Worm (Caenorhabditis elegans) whole organism, L2 larva: ENCODE results near the gene tag-267.

Experiments used
- C34F6.9 ChIP-seq: fragments of 150-350 bp; optimal IDR thresholded peaks from 2 replicates; lab custom pipeline; 2014; ENCODE audit warnings: missing biosample characterization, missing genetic modification characterization
- F13H6.1 ChIP-seq: sonication (generic microtip); optimal IDR thresholded peaks from 2 replicates; lab custom pipeline; 2016; ENCODE audit warnings: missing genetic modification characterization, missing compliant biosample characterization
- Y55F3AM.14 ChIP-seq: fragments of 200-800 bp; sonication (Bioruptor generic); optimal IDR thresholded peaks from 2 replicates; lab custom pipeline; 2018; ENCODE audit warnings: mild to moderate bottlenecking, missing genetic modification characterization, missing compliant biosample characterization
- alr-1 ChIP-seq: fragments of 150-350 bp; optimal IDR thresholded peaks from 2 replicates; lab custom pipeline; 2014; ENCODE audit warnings: missing biosample characterization, missing genetic modification characterization
- aly-2 ChIP-seq: fragments of 150-350 bp; optimal IDR thresholded peaks from 2 replicates; lab custom pipeline; 2014; ENCODE audit warnings: missing biosample characterization, missing genetic modification characterization
- ama-1 ChIP-seq: fragments of 150-350 bp; optimal IDR thresholded peaks from 2 replicates; lab custom pipeline; 2018; ENCODE audit warnings: inconsistent platforms
- blmp-1 ChIP-seq: sonication (generic microtip); optimal IDR thresholded peaks from 2 replicates; lab custom pipeline; 2017; ENCODE audit warnings: missing genetic modification characterization, mild to moderate bottlenecking, missing compliant biosample characterization, antibody characterized with exemption, moderate library complexity; ENCODE audit not compliant: insufficient read depth
- ceh-16 ChIP-seq: fragments of 150-350 bp; optimal IDR thresholded peaks from 2 replicates; lab custom pipeline; 2014; ENCODE audit warnings: missing biosample characterization, missing genetic modification characterization
- ceh-82 ChIP-seq: fragments of 150-350 bp; optimal IDR thresholded peaks from 2 replicates; lab custom pipeline; 2014; ENCODE audit warnings: missing biosample characterization, missing genetic modification characterization
- crh-2 ChIP-seq: sonication (generic microtip); optimal IDR thresholded peaks from 2 replicates; lab custom pipeline; 2017; ENCODE audit warnings: missing biosample characterization, missing genetic modification characterization
- egl-27 ChIP-seq: sonication (generic microtip); optimal IDR thresholded peaks from 3 replicates; lab custom pipeline; 2017; ENCODE audit warnings: missing biosample characterization, missing genetic modification reagents, missing genetic modification characterization
- elt-3 ChIP-seq: sonication (generic microtip); optimal IDR thresholded peaks from 2 replicates; lab custom pipeline; 2017; ENCODE audit warnings: missing biosample characterization, missing genetic modification characterization
- gmeb-1 ChIP-seq: fragments of 150-350 bp; optimal IDR thresholded peaks from 2 replicates; lab custom pipeline; 2014; ENCODE audit warnings: missing biosample characterization, missing genetic modification characterization
- lin-11 ChIP-seq: fragments of 150-350 bp; sonication (generic microtip); optimal IDR thresholded peaks from 2 replicates; lab custom pipeline; 2014; ENCODE audit warnings: missing biosample characterization, missing genetic modification characterization, inconsistent platforms, mixed read lengths
- lin-39 ChIP-seq: fragments of 150-350 bp; optimal IDR thresholded peaks from 2 replicates; lab custom pipeline; 2014; ENCODE audit warnings: missing biosample characterization, missing genetic modification reagents, missing genetic modification characterization
- lsy-2 ChIP-seq, 2 experiments: fragments of 150-350 bp in 1 of 2; sonication (generic microtip) in 1 of 2; optimal IDR thresholded peaks; 2 replicates each; lab custom pipeline; 2014 to 2017; ENCODE audit warnings: missing biosample characterization in 2 of 2, missing genetic modification characterization in 2 of 2
- mab-5 ChIP-seq: fragments of 150-350 bp; optimal IDR thresholded peaks from 2 replicates; lab custom pipeline; 2014; ENCODE audit warnings: missing biosample characterization, missing genetic modification characterization
- mbf-1 ChIP-seq: sonication (generic microtip); optimal IDR thresholded peaks from 2 replicates; lab custom pipeline; 2017; ENCODE audit warnings: missing biosample characterization, missing genetic modification characterization
- mdl-1 ChIP-seq, 2 experiments: fragments of 150-350 bp in 1 of 2; sonication (generic microtip) in 1 of 2; optimal IDR thresholded peaks; 2 replicates each; lab custom pipeline; 2017; ENCODE audit warnings: missing biosample characterization in 2 of 2, missing genetic modification characterization in 2 of 2
- nhr-10 ChIP-seq: sonication (generic microtip); optimal IDR thresholded peaks from 2 replicates; lab custom pipeline; 2017; ENCODE audit warnings: missing biosample characterization, missing genetic modification characterization
- nhr-11 ChIP-seq: fragments of 150-350 bp; optimal IDR thresholded peaks from 2 replicates; lab custom pipeline; 2014; ENCODE audit warnings: missing biosample characterization, missing genetic modification characterization
- nhr-12 ChIP-seq: fragments of 150-350 bp; optimal IDR thresholded peaks from 2 replicates; lab custom pipeline; 2014; ENCODE audit warnings: missing biosample characterization, missing genetic modification characterization
- nhr-129 ChIP-seq: fragments of 150-350 bp; optimal IDR thresholded peaks from 2 replicates; lab custom pipeline; 2014; ENCODE audit warnings: missing biosample characterization, missing genetic modification characterization
- nhr-21 ChIP-seq: fragments of 150-350 bp; optimal IDR thresholded peaks from 2 replicates; lab custom pipeline; 2014; ENCODE audit warnings: missing biosample characterization, missing genetic modification characterization
- nhr-23 ChIP-seq: fragments of 150-350 bp; optimal IDR thresholded peaks from 2 replicates; lab custom pipeline; 2014; ENCODE audit warnings: missing biosample characterization, missing genetic modification reagents, missing genetic modification characterization
- nhr-25 ChIP-seq: fragments of 150-350 bp; sonication (generic microtip); optimal IDR thresholded peaks from 3 replicates; lab custom pipeline; 2014; ENCODE audit warnings: missing biosample characterization, missing genetic modification characterization
- nhr-6 ChIP-seq: fragments of 150-350 bp; optimal IDR thresholded peaks from 2 replicates; lab custom pipeline; 2014; ENCODE audit warnings: missing biosample characterization, missing genetic modification characterization
- nhr-77 ChIP-seq: fragments of 150-350 bp; optimal IDR thresholded peaks from 2 replicates; lab custom pipeline; 2014; ENCODE audit warnings: missing biosample characterization, missing genetic modification characterization
- peb-1 ChIP-seq: fragments of 150-350 bp; optimal IDR thresholded peaks from 2 replicates; lab custom pipeline; 2014; ENCODE audit warnings: missing biosample characterization, missing genetic modification characterization
- skn-1 ChIP-seq: sonication (generic microtip); optimal IDR thresholded peaks from 2 replicates; lab custom pipeline; 2017; ENCODE audit warnings: missing biosample characterization, missing genetic modification characterization
- sma-3 ChIP-seq: sonication (generic microtip); optimal IDR thresholded peaks from 2 replicates; lab custom pipeline; 2016; ENCODE audit warnings: missing genetic modification reagents, missing genetic modification characterization, missing compliant biosample characterization
- sma-9 ChIP-seq, 2 experiments: fragments of 150-350 bp in 1 of 2; sonication (generic microtip) in 1 of 2; optimal IDR thresholded peaks; 2 replicates each; lab custom pipeline; 2014 to 2016; ENCODE audit warnings: missing genetic modification characterization in 2 of 2, mild to moderate bottlenecking in 1 of 2, missing biosample characterization in 1 of 2, missing compliant biosample characterization in 1 of 2, missing genetic modification reagents in 1 of 2, moderate library complexity in 1 of 2
- unc-39 ChIP-seq: fragments of 150-350 bp; optimal IDR thresholded peaks from 2 replicates; lab custom pipeline; 2014; ENCODE audit warnings: missing biosample characterization, missing genetic modification characterization
- unc-55 ChIP-seq: fragments of 150-350 bp; sonication (generic microtip); optimal IDR thresholded peaks from 3 replicates; lab custom pipeline; 2014; ENCODE audit warnings: missing biosample characterization, missing genetic modification reagents, missing genetic modification characterization
- unc-62 ChIP-seq: fragments of 150-350 bp; optimal IDR thresholded peaks from 2 replicates; lab custom pipeline; 2014; ENCODE audit warnings: missing biosample characterization, missing genetic modification reagents, missing genetic modification characterization
- zag-1 ChIP-seq: fragments of 150-350 bp; optimal IDR thresholded peaks from 2 replicates; lab custom pipeline; 2014; ENCODE audit warnings: missing biosample characterization, missing genetic modification characterization
- ztf-1 ChIP-seq: fragments of 200-800 bp; sonication (Bioruptor generic); conservative IDR thresholded peaks from 2 replicates; pipeline ENCODE4 v1.3.6; 2022; ENCODE audit warnings: missing genetic modification characterization, missing compliant biosample characterization
- ztf-11 ChIP-seq: sonication (generic microtip); optimal IDR thresholded peaks from 2 replicates; lab custom pipeline; 2017; ENCODE audit warnings: missing biosample characterization, missing genetic modification characterization
- ztf-4 ChIP-seq: fragments of 150-350 bp; optimal IDR thresholded peaks from 2 replicates; lab custom pipeline; 2014; ENCODE audit warnings: missing biosample characterization, missing genetic modification characterization

The tag-267 gene

ce11 chrIII:626091-626490 lies 14.5 kb upstream of the tag-267 start:
- TF ChIP-seq C34F6.9 (tag; lab: Kevin White, UChicago), result no peak
- TF ChIP-seq ztf-1 (GFP tag; lab: Robert Waterston, UW), result no peak
- TF ChIP-seq unc-62, result no peak
- TF ChIP-seq lsy-2 (tag; optimal IDR thresholded peaks at IDR 0.05; lab: Kevin White, UChicago), result no peak
- TF ChIP-seq nhr-11 (tag; lab: Kevin White, UChicago), result no peak
- TF ChIP-seq, all 48 proteins: peak for 0

ce11 chrIII:627838-628237 lies 12.8 kb upstream of the tag-267 start, which contains the start of gene T19C3.5:
TSS of gene T19C3.5 (minus strand) at chrIII:627938.
- no peak for TF ChIP-seq nhr-23 (tag; lab: Kevin White, UChicago)
- no peak for TF ChIP-seq nhr-129 (tag; lab: Kevin White, UChicago)
- no peak for TF ChIP-seq ztf-11 (tag; lab: Kevin White, UChicago)
- no peak for TF ChIP-seq nhr-77 (tag; lab: Kevin White, UChicago)
- no peak for TF ChIP-seq lin-11 (tag; lab: Kevin White, UChicago)
- TF ChIP-seq egl-27 (tag; lab: Kevin White, UChicago), result no peak
- no peak for TF ChIP-seq nhr-10 (tag; lab: Kevin White, UChicago)
- TF ChIP-seq zag-1 (tag; lab: Kevin White, UChicago), result no peak
- TF ChIP-seq peb-1 (tag; lab: Kevin White, UChicago), result no peak
- no peak for TF ChIP-seq ama-1 (lab: Kevin White, UChicago)
- no peak for TF ChIP-seq aly-2 (tag; lab: Kevin White, UChicago)
- no peak for TF ChIP-seq unc-39
- TF ChIP-seq, all 48 proteins: peak for 0

- TF ChIP-seq lsy-2 (tag; optimal IDR thresholded peaks at IDR 0.05; lab: Kevin White, UChicago), result no peak
- TF ChIP-seq nhr-11 (tag; lab: Kevin White, UChicago), result no peak
- TF ChIP-seq mdl-1 (tag; optimal IDR thresholded peaks at IDR 0.05; lab: Kevin White, UChicago), result no peak
- no peak for TF ChIP-seq mab-5 (tag; lab: Kevin White, UChicago)
- no peak for TF ChIP-seq ztf-4
- TF ChIP-seq C34F6.9 (tag; lab: Kevin White, UChicago), result no peak
- TF ChIP-seq unc-39, result no peak
- no peak for TF ChIP-seq skn-1 (tag; lab: Kevin White, UChicago)
- TF ChIP-seq F13H6.1, result no peak
- TF ChIP-seq zag-1 (tag; lab: Kevin White, UChicago), result no peak
- TF ChIP-seq unc-55 (GFP tag; lab: Kevin White, UChicago), result no peak
- no peak for TF ChIP-seq aly-2 (tag; lab: Kevin White, UChicago)
- no peak for TF ChIP-seq blmp-1 (tag; lab: Kevin White, UChicago)
Measured at ce11 chrIII:631421-631820, 9.2 kb upstream of the tag-267 start, which contains the start of gene T19C3.6. TSS of gene T19C3.6 (minus strand) at chrIII:631521.

ce11 chrIII:634618-635017 lies 6.0 kb upstream of the tag-267 start, which contains the start of gene fem-2:
TSS of gene fem-2 (minus strand) at chrIII:634626.
- TF ChIP-seq nhr-21, result no peak
- TF ChIP-seq nhr-25 (tag; lab: Kevin White, UChicago), result peak; percentile 13
- TF ChIP-seq nhr-11 (tag; lab: Kevin White, UChicago), result no peak
- TF ChIP-seq C34F6.9 (tag; lab: Kevin White, UChicago), result peak; percentile 70
- TF ChIP-seq mbf-1 (tag; lab: Kevin White, UChicago), result no peak
- TF ChIP-seq nhr-129 (tag; lab: Kevin White, UChicago), result no peak
- no peak for TF ChIP-seq nhr-6
- TF ChIP-seq ztf-1 (GFP tag; lab: Robert Waterston, UW), result no peak
- no peak for TF ChIP-seq ceh-82 (tag; lab: Kevin White, UChicago)
- TF ChIP-seq nhr-12 (tag; lab: Kevin White, UChicago), result no peak
- TF ChIP-seq lsy-2 (tag; optimal IDR thresholded peaks at IDR 0.05; lab: Kevin White, UChicago), result peak; percentile 42 to 44
- no peak for TF ChIP-seq elt-3
- no peak for TF ChIP-seq unc-39
- no peak for TF ChIP-seq sma-9 (GFP tag; optimal IDR thresholded peaks at IDR 0.05; lab: Kevin White, UChicago)
- TF ChIP-seq sma-9 (tag; optimal IDR thresholded peaks at IDR 0.05; lab: Kevin White, UChicago), result no peak
- TF ChIP-seq skn-1 (tag; lab: Kevin White, UChicago), result no peak
- no peak for TF ChIP-seq ceh-16 (tag; lab: Kevin White, UChicago)
- TF ChIP-seq alr-1 (tag; lab: Kevin White, UChicago), result no peak
- peak; percentile 41 for TF ChIP-seq unc-55 (GFP tag; lab: Kevin White, UChicago)
- no peak for TF ChIP-seq lin-39 (tag; lab: Kevin White, UChicago)
- TF ChIP-seq nhr-23 (tag; lab: Kevin White, UChicago), result no peak
- TF ChIP-seq aly-2 (tag; lab: Kevin White, UChicago), result no peak
- TF ChIP-seq sma-3, result no peak
- peak; percentile 33 for TF ChIP-seq gmeb-1
- TF ChIP-seq crh-2 (tag; lab: Kevin White, UChicago), result peak; percentile 18
- no peak for TF ChIP-seq nhr-77 (tag; lab: Kevin White, UChicago)
- TF ChIP-seq Y55F3AM.14 (GFP tag; lab: Kevin White, UChicago), result no peak
